Worm (Caenorhabditis elegans): Measurements from ENCODE around the gene F20D6.9.

The F20D6.9 gene

DNA sequence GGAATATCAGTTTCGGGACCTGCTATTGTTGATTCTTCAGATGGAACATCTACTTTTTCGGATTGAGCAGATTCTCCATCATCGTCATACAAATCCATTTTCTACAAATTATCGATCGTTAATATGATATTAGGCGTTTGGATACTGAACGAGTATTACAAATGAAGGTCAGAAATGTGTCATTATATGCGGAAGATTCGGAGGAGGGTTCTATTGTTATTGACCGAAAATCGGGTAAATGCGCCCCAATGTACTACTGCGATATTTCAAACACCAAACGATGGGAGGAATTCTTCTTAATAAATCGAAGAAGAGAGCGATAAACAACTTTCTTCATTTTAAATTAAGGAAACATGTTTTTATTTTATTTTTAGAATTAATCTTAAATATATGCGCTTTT, 48.0 kb downstream of the F20D6.9 start, which contains the start of gene spr-1:
TSS of gene spr-1 (minus strand) at position 101 of the 400 bp plus-strand sequence.
- TF ChIP-seq elt-3 (tag; optimal IDR thresholded peaks at IDR 0.05) = peak in 1 of 6 experiments; percentile 48
- TF ChIP-seq efl-1 (optimal IDR thresholded peaks at IDR 0.05) = no peak
- TF ChIP-seq efl-1 (GFP tag; optimal IDR thresholded peaks at IDR 0.05 in 1 of 2) = peak in 1 of 2 experiments; percentile 11
- TF ChIP-seq vab-15 (tag; optimal IDR thresholded peaks at IDR 0.05) = no peak
- TF ChIP-seq egl-27 (tag; optimal IDR thresholded peaks at IDR 0.05) = no peak
- TF ChIP-seq blmp-1 (tag; optimal IDR thresholded peaks at IDR 0.05) = peak; percentile 30
- peak; percentile 57 for TF ChIP-seq nhr-85 (tag)
